Fruit fly (Drosophila melanogaster): ENCODE data around the gene CG16820.

- TF ChIP-seq pnt (GFP tag; optimal IDR thresholded peaks at IDR 0.05): no peak
- TF ChIP-seq CG18476 (GFP tag; optimal IDR thresholded peaks at IDR 0.05): no peak
- no peak for TF ChIP-seq Dad (GFP tag; optimal IDR thresholded peaks at IDR 0.05)
- TF ChIP-seq CG12942 (GFP tag; optimal IDR thresholded peaks at IDR 0.05): no peak
Observed at dm6 chr2L:13291066-13291434, 45.0 kb downstream of the CG16820 start.

Data from whole organism, embryonic.